Worm (Caenorhabditis elegans) whole organism, young adult: ENCODE data around the gene Y4C6B.3.

ENCODE experiments used
- B0336.3 ChIP-seq: fragments of 200-800 bp; sonication (Bioruptor generic); IDR thresholded peaks from 2 replicates; pipeline ENCODE4 v1.3.6; 2022; ENCODE audit warnings: missing genetic modification characterization, missing compliant biosample characterization
- C17E4.6 ChIP-seq: fragments of 200-800 bp; sonication (Bioruptor generic); IDR thresholded peaks from 2 replicates; pipeline ENCODE4 v1.3.6; 2022; ENCODE audit warnings: missing genetic modification reagents, missing genetic modification characterization, missing compliant biosample characterization
- D2030.7 ChIP-seq: fragments of 200-800 bp; sonication (Bioruptor generic); IDR thresholded peaks from 2 replicates; pipeline ENCODE4 v1.3.6; 2022; ENCODE audit warnings: missing genetic modification reagents, missing genetic modification characterization, missing compliant biosample characterization
- F10E7.11 ChIP-seq: sonication (generic microtip); optimal IDR thresholded peaks from 2 replicates; lab custom pipeline; 2017; ENCODE audit warnings: mild to moderate bottlenecking, missing genetic modification characterization, moderate library complexity, missing compliant biosample characterization
- F23B12.7 ChIP-seq: sonication (generic microtip); optimal IDR thresholded peaks from 2 replicates; lab custom pipeline; 2017; ENCODE audit warnings: missing genetic modification characterization, mild to moderate bottlenecking, missing compliant biosample characterization, antibody characterized with exemption, moderate library complexity; ENCODE audit not compliant: insufficient read depth
- F37B4.10 ChIP-seq: fragments of 200-800 bp; sonication (Bioruptor generic); IDR thresholded peaks from 2 replicates; pipeline ENCODE4 v1.3.6; 2022; ENCODE audit warnings: missing genetic modification characterization, missing compliant biosample characterization
- F57A8.1 ChIP-seq: fragments of 200-800 bp; sonication (Bioruptor generic); optimal IDR thresholded peaks from 2 replicates; lab custom pipeline; 2018; ENCODE audit warnings: mild to moderate bottlenecking, missing genetic modification characterization, moderate library complexity, missing compliant biosample characterization
- F57C9.4 ChIP-seq: sonication (generic microtip); optimal IDR thresholded peaks from 2 replicates; lab custom pipeline; 2017; ENCODE audit warnings: mild to moderate bottlenecking, missing genetic modification characterization, missing compliant biosample characterization
- K11D2.4 ChIP-seq: fragments of 200-800 bp; sonication (Bioruptor generic); IDR thresholded peaks from 2 replicates; pipeline ENCODE4 v1.3.6; 2022; ENCODE audit warnings: missing genetic modification reagents, missing genetic modification characterization, missing compliant biosample characterization
- Y53F4B.3 ChIP-seq: fragments of 200-800 bp; sonication (Bioruptor generic); IDR thresholded peaks from 2 replicates; pipeline ENCODE4 v1.3.6; 2022; ENCODE audit warnings: missing genetic modification reagents, missing genetic modification characterization, missing compliant biosample characterization
- Y79H2A.3 ChIP-seq: fragments of 200-800 bp; sonication (Bioruptor generic); conservative IDR thresholded peaks from 2 replicates; pipeline ENCODE4 v1.3.6; 2022; ENCODE audit warnings: missing genetic modification reagents, missing genetic modification characterization, missing compliant biosample characterization
- Y95B8A.8 ChIP-seq: fragments of 200-800 bp; sonication (Bioruptor generic); IDR thresholded peaks from 2 replicates; pipeline ENCODE4 v1.3.6; 2022; ENCODE audit warnings: missing genetic modification reagents, missing genetic modification characterization, missing compliant biosample characterization
- athp-1 ChIP-seq: sonication (generic microtip); optimal IDR thresholded peaks from 2 replicates; lab custom pipeline; 2017; ENCODE audit warnings: mild to moderate bottlenecking, missing genetic modification characterization, missing compliant biosample characterization
- attf-3 ChIP-seq: fragments of 200-800 bp; sonication (Bioruptor generic); conservative IDR thresholded peaks from 2 replicates; pipeline ENCODE4 v1.3.6; 2022; ENCODE audit warnings: missing genetic modification reagents, missing genetic modification characterization, missing compliant biosample characterization
- attf-6 ChIP-seq: fragments of 200-800 bp; sonication (Bioruptor generic); IDR thresholded peaks from 2 replicates; pipeline ENCODE4 v1.3.6; 2022; ENCODE audit warnings: missing genetic modification reagents, missing genetic modification characterization, missing compliant biosample characterization
- bed-1 ChIP-seq: fragments of 200-800 bp; sonication (Bioruptor generic); IDR thresholded peaks from 2 replicates; pipeline ENCODE4 v1.3.6; 2022; ENCODE audit warnings: missing genetic modification reagents, missing genetic modification characterization, missing compliant biosample characterization
- cebp-1 ChIP-seq, 2 experiments: fragments of 200-800 bp in 1 of 2; sonication (Bioruptor generic) in 1 of 2; sonication (generic microtip) in 1 of 2; IDR thresholded peaks in 1 of 2; optimal IDR thresholded peaks in 1 of 2; 2 replicates each; pipeline versions ENCODE4 v1.3.6 to Lab custom; 2017 to 2022; ENCODE audit warnings: missing compliant biosample characterization in 2 of 2, missing genetic modification characterization in 2 of 2, mild to moderate bottlenecking in 1 of 2, missing genetic modification reagents in 1 of 2, moderate library complexity in 1 of 2
- ceh-100 ChIP-seq: fragments of 200-800 bp; sonication (Bioruptor generic); IDR thresholded peaks from 2 replicates; pipeline ENCODE4 v1.3.6; 2022; ENCODE audit warnings: missing genetic modification reagents, missing genetic modification characterization, missing compliant biosample characterization
- ceh-27 ChIP-seq: fragments of 200-800 bp; sonication (Bioruptor generic); optimal IDR thresholded peaks from 2 replicates; lab custom pipeline; 2018; ENCODE audit warnings: mild to moderate bottlenecking, missing genetic modification characterization, moderate library complexity, missing compliant biosample characterization
- ceh-58 ChIP-seq: fragments of 200-800 bp; sonication (Bioruptor generic); IDR thresholded peaks from 2 replicates; pipeline ENCODE4 v1.3.6; 2022; ENCODE audit warnings: missing genetic modification characterization, missing compliant biosample characterization
- chd-7 ChIP-seq: sonication (generic microtip); optimal IDR thresholded peaks from 2 replicates; lab custom pipeline; 2016; ENCODE audit warnings: mild to moderate bottlenecking, missing genetic modification characterization, moderate library complexity, missing compliant biosample characterization
- dox-1 ChIP-seq: fragments of 200-800 bp; sonication (Bioruptor generic); IDR thresholded peaks from 2 replicates; pipeline ENCODE4 v1.3.6; 2022; ENCODE audit warnings: missing genetic modification reagents, missing genetic modification characterization, missing compliant biosample characterization
- dpff-1 ChIP-seq: sonication (generic microtip); optimal IDR thresholded peaks from 2 replicates; lab custom pipeline; 2017; ENCODE audit warnings: mild to moderate bottlenecking, missing genetic modification characterization, missing compliant biosample characterization
- egl-44 ChIP-seq: fragments of 200-800 bp; sonication (Bioruptor generic); IDR thresholded peaks from 2 replicates; pipeline ENCODE4 v1.3.6; 2022; ENCODE audit warnings: missing genetic modification reagents, missing genetic modification characterization, missing compliant biosample characterization
- ekl-4 ChIP-seq: fragments of 200-800 bp; sonication (Bioruptor generic); IDR thresholded peaks from 2 replicates; pipeline ENCODE4 v1.3.6; 2022; ENCODE audit warnings: missing genetic modification reagents, missing genetic modification characterization, missing compliant biosample characterization
- hlh-12 ChIP-seq: sonication (generic microtip); optimal IDR thresholded peaks from 2 replicates; lab custom pipeline; 2016; ENCODE audit warnings: missing genetic modification characterization, missing compliant biosample characterization
- hmg-1.2 ChIP-seq: fragments of 200-800 bp; sonication (Bioruptor generic); IDR thresholded peaks from 2 replicates; pipeline ENCODE4 v1.3.6; 2022; ENCODE audit warnings: missing genetic modification reagents, missing genetic modification characterization, missing compliant biosample characterization
- lag-1 ChIP-seq: fragments of 200-800 bp; sonication (Bioruptor generic); IDR thresholded peaks from 2 replicates; pipeline ENCODE4 v1.3.6; 2022; ENCODE audit warnings: missing genetic modification reagents, missing genetic modification characterization, missing compliant biosample characterization
- let-607 ChIP-seq, 2 experiments: fragments of 200-800 bp in 1 of 2; sonication (Bioruptor generic) in 1 of 2; sonication (generic microtip) in 1 of 2; optimal IDR thresholded peaks; 2 replicates each; lab custom pipeline; 2016 to 2018; ENCODE audit warnings: mild to moderate bottlenecking in 2 of 2, missing compliant biosample characterization in 2 of 2, missing genetic modification characterization in 2 of 2, moderate library complexity in 2 of 2, missing genotype in 1 of 2
- lin-35 ChIP-seq, 3 experiments: fragments of 150-350 bp in 2 of 3; sonication (generic microtip) in 1 of 3; optimal IDR thresholded peaks; 2 replicates each; lab custom pipeline; 2014 to 2018; ENCODE audit warnings: missing biosample characterization in 3 of 3, missing genetic modification characterization in 3 of 3, missing genetic modification reagents in 3 of 3
- lin-40 ChIP-seq: sonication (generic microtip); optimal IDR thresholded peaks from 2 replicates; lab custom pipeline; 2016; ENCODE audit warnings: missing genetic modification characterization, mild to moderate bottlenecking, missing compliant biosample characterization, missing genotype, missing genetic modification reagents
- lsy-27 ChIP-seq: sonication (generic microtip); optimal IDR thresholded peaks from 2 replicates; lab custom pipeline; 2017; ENCODE audit warnings: missing genetic modification characterization, mild to moderate bottlenecking, missing compliant biosample characterization, antibody characterized with exemption, missing genotype, borderline replicate concordance; ENCODE audit not compliant: insufficient read depth
- nhr-120 ChIP-seq: fragments of 200-800 bp; sonication (Bioruptor generic); IDR thresholded peaks from 2 replicates; pipeline ENCODE4 v1.3.6; 2022; ENCODE audit warnings: missing genetic modification characterization, missing compliant biosample characterization
- nhr-179 ChIP-seq: sonication (generic microtip); optimal IDR thresholded peaks from 2 replicates; lab custom pipeline; 2016; ENCODE audit warnings: mild to moderate bottlenecking, missing genetic modification characterization, missing compliant biosample characterization
- nhr-27 ChIP-seq: fragments of 200-800 bp; sonication (Bioruptor generic); optimal IDR thresholded peaks from 2 replicates; lab custom pipeline; 2018; ENCODE audit warnings: mild to moderate bottlenecking, missing genetic modification characterization, moderate library complexity, missing compliant biosample characterization
- nhr-80 ChIP-seq: sonication (generic microtip); optimal IDR thresholded peaks from 2 replicates; lab custom pipeline; 2016; ENCODE audit warnings: missing genetic modification characterization, missing compliant biosample characterization
- nhr-90 ChIP-seq: sonication (generic microtip); optimal IDR thresholded peaks from 2 replicates; lab custom pipeline; 2016; ENCODE audit warnings: missing genotype, mild to moderate bottlenecking, missing genetic modification characterization, missing compliant biosample characterization
- pha-4 ChIP-seq: fragments of 150-350 bp; sonication (generic microtip); optimal IDR thresholded peaks from 2 replicates; lab custom pipeline; 2014; ENCODE audit warnings: missing biosample characterization, missing genetic modification reagents, missing genetic modification characterization
- rcor-1 ChIP-seq: fragments of 200-800 bp; sonication (Bioruptor generic); IDR thresholded peaks from 2 replicates; pipeline ENCODE4 v1.3.6; 2022; ENCODE audit warnings: missing genetic modification reagents, missing genetic modification characterization, missing compliant biosample characterization
- repo-1 ChIP-seq: sonication (generic microtip); optimal IDR thresholded peaks from 2 replicates; lab custom pipeline; 2017; ENCODE audit warnings: mild to moderate bottlenecking, missing genetic modification characterization, missing compliant biosample characterization
- tbx-9 ChIP-seq: sonication (generic microtip); optimal IDR thresholded peaks from 2 replicates; lab custom pipeline; 2016; ENCODE audit warnings: borderline replicate concordance, missing genetic modification characterization, inconsistent platforms, missing compliant biosample characterization
- unc-130 ChIP-seq: sonication (generic microtip); optimal IDR thresholded peaks from 2 replicates; lab custom pipeline; 2016; ENCODE audit warnings: missing genetic modification reagents, missing genetic modification characterization, missing compliant biosample characterization
- xnd-1 ChIP-seq: sonication (generic microtip); optimal IDR thresholded peaks from 2 replicates; lab custom pipeline; 2016; ENCODE audit warnings: missing genotype, missing genetic modification reagents, missing genetic modification characterization, missing compliant biosample characterization
- zim-3 ChIP-seq: sonication (generic microtip); optimal IDR thresholded peaks from 2 replicates; lab custom pipeline; 2017; ENCODE audit warnings: mild to moderate bottlenecking, missing genetic modification characterization, moderate library complexity, missing compliant biosample characterization
- ztf-18 ChIP-seq: sonication (generic microtip); optimal IDR thresholded peaks from 2 replicates; lab custom pipeline; 2016; ENCODE audit warnings: missing genotype, mild to moderate bottlenecking, missing genetic modification characterization, missing compliant biosample characterization
- ztf-22 ChIP-seq: fragments of 200-800 bp; sonication (Bioruptor generic); optimal IDR thresholded peaks from 2 replicates; lab custom pipeline; 2018; ENCODE audit warnings: mild to moderate bottlenecking, missing genetic modification characterization, moderate library complexity, missing compliant biosample characterization
- ztf-25 ChIP-seq: fragments of 200-800 bp; sonication (Bioruptor generic); IDR thresholded peaks from 2 replicates; pipeline ENCODE4 v1.3.6; 2022; ENCODE audit warnings: missing genetic modification reagents, missing genetic modification characterization, missing compliant biosample characterization
- ztf-28 ChIP-seq: fragments of 200-800 bp; sonication (Bioruptor generic); IDR thresholded peaks from 2 replicates; pipeline ENCODE4 v1.3.6; 2022; ENCODE audit warnings: missing genetic modification reagents, missing genetic modification characterization, missing compliant biosample characterization
- ztf-6 ChIP-seq: fragments of 200-800 bp; sonication (Bioruptor generic); IDR thresholded peaks from 2 replicates; pipeline ENCODE4 v1.3.6; 2022; ENCODE audit warnings: missing genetic modification reagents, missing genetic modification characterization, missing compliant biosample characterization

Gene Y4C6B.3

ce11 chrIV:5344168-5344567 lies 11.9 kb downstream of the Y4C6B.3 start (continued):
- TF ChIP-seq F57C9.4, result no peak
- TF ChIP-seq ztf-6 (GFP tag; lab: Robert Waterston, UW), result no peak
- no peak for TF ChIP-seq xnd-1 (tag; lab: Kevin White, UChicago)
- TF ChIP-seq F37B4.10 (GFP tag; lab: Robert Waterston, UW), result no peak
- no peak for TF ChIP-seq bed-1 (GFP tag; lab: Robert Waterston, UW)
- TF ChIP-seq athp-1 (tag; lab: Kevin White, UChicago), result no peak
- TF ChIP-seq Y53F4B.3 (GFP tag; lab: Robert Waterston, UW), result no peak
- no peak for TF ChIP-seq chd-7 (tag; lab: Kevin White, UChicago)
- peak; percentile 30 for TF ChIP-seq ztf-18 (tag; lab: Kevin White, UChicago)
- no peak for TF ChIP-seq nhr-179 (tag; lab: Kevin White, UChicago)
- TF ChIP-seq B0336.3, result no peak
- TF ChIP-seq ekl-4, result no peak
- TF ChIP-seq rcor-1 (GFP tag; lab: Robert Waterston, UW), result no peak
- TF ChIP-seq ceh-100, result no peak
- no peak for TF ChIP-seq let-607 (tag; optimal IDR thresholded peaks at IDR 0.05; lab: Kevin White, UChicago)
- no peak for TF ChIP-seq F57A8.1 (GFP tag; lab: Kevin White, UChicago)
- TF ChIP-seq nhr-90 (tag; lab: Kevin White, UChicago), result peak; percentile 4
- TF ChIP-seq Y95B8A.8, result 0 out of 2 replicates have a peak, but pooled peaks have one; percentile 24
- no peak for TF ChIP-seq ceh-27 (GFP tag; lab: Kevin White, UChicago)
- no peak for TF ChIP-seq ztf-25 (GFP tag; lab: Robert Waterston, UW)
- TF ChIP-seq ztf-28 (GFP tag; lab: Robert Waterston, UW), result no peak
- TF ChIP-seq repo-1 (tag; lab: Kevin White, UChicago), result no peak
- peak; percentile 45 for TF ChIP-seq F23B12.7 (tag; lab: Kevin White, UChicago)
- TF ChIP-seq pha-4 (tag; lab: Kevin White, UChicago), result no peak
- no peak for TF ChIP-seq dpff-1 (tag; lab: Kevin White, UChicago)
- no peak for TF ChIP-seq lin-40
- TF ChIP-seq attf-3, result no peak
- no peak for TF ChIP-seq lsy-27 (tag; lab: Kevin White, UChicago)
- no peak for TF ChIP-seq cebp-1 (GFP tag; IDR thresholded peaks at IDR 0.05; lab: Robert Waterston, UW)
- no peak for TF ChIP-seq cebp-1 (tag; optimal IDR thresholded peaks at IDR 0.05; lab: Kevin White, UChicago)
- no peak for TF ChIP-seq unc-130 (GFP tag; lab: Kevin White, UChicago)
- no peak for TF ChIP-seq zim-3
- TF ChIP-seq lin-35 (GFP tag; optimal IDR thresholded peaks at IDR 0.05; lab: Kevin White, UChicago), result no peak
- peak; percentile 46; the same call in 1 of the 2 replicates for TF ChIP-seq attf-6 (GFP tag; lab: Robert Waterston, UW)
- TF ChIP-seq ztf-22 (GFP tag; lab: Kevin White, UChicago), result no peak
- no peak for TF ChIP-seq tbx-9
- no peak for TF ChIP-seq hlh-12 (tag; lab: Kevin White, UChicago)
- TF ChIP-seq K11D2.4 (GFP tag; lab: Robert Waterston, UW), result no peak
- TF ChIP-seq nhr-120 (GFP tag; lab: Robert Waterston, UW), result no peak
- no peak; the same call in 1 of the 2 replicates for TF ChIP-seq hmg-1.2 (GFP tag; lab: Robert Waterston, UW)
- no peak for TF ChIP-seq Y79H2A.3 (GFP tag; lab: Robert Waterston, UW)
- TF ChIP-seq C17E4.6 (GFP tag; lab: Robert Waterston, UW), result no peak
- no peak for TF ChIP-seq lag-1 (GFP tag; lab: Robert Waterston, UW)
- no peak for TF ChIP-seq F10E7.11 (tag; lab: Kevin White, UChicago)
- no peak for TF ChIP-seq egl-44
- peak; percentile 45; the same call in 1 of the 2 replicates for TF ChIP-seq D2030.7 (GFP tag; lab: Robert Waterston, UW)
- no peak for TF ChIP-seq ceh-58 (GFP tag; lab: Robert Waterston, UW)
- no peak for TF ChIP-seq nhr-27 (tag; lab: Kevin White, UChicago)
- TF ChIP-seq dox-1 (GFP tag; lab: Robert Waterston, UW), result no peak
- peak; percentile 21 for TF ChIP-seq nhr-80 (tag; lab: Kevin White, UChicago)
